Worm (Caenorhabditis elegans) whole organism, L3 larva: Measurements from ENCODE around the gene D1046.4.
A peak's percentile ranks its signal among the peaks of the same experiment; 100 is the strongest.

ENCODE experiments used
- R02D3.7 ChIP-seq: fragments of 150-350 bp; optimal IDR thresholded peaks from 2 replicates; lab custom pipeline; 2014; ENCODE audit warnings: missing biosample characterization, missing genetic modification characterization
- aly-2 ChIP-seq: fragments of 150-350 bp; optimal IDR thresholded peaks from 2 replicates; lab custom pipeline; 2014; ENCODE audit warnings: missing biosample characterization, missing genetic modification characterization
- ama-1 ChIP-seq: fragments of 150-350 bp; optimal IDR thresholded peaks from 2 replicates; lab custom pipeline; 2018
- ceh-16 ChIP-seq: sonication (generic microtip); optimal IDR thresholded peaks from 2 replicates; lab custom pipeline; 2017; ENCODE audit warnings: missing biosample characterization, missing genetic modification characterization
- ceh-28 ChIP-seq: fragments of 150-350 bp; optimal IDR thresholded peaks from 2 replicates; lab custom pipeline; 2014; ENCODE audit warnings: missing biosample characterization, missing genetic modification reagents, missing genetic modification characterization
- ceh-82 ChIP-seq: fragments of 150-350 bp; optimal IDR thresholded peaks from 2 replicates; lab custom pipeline; 2014; ENCODE audit warnings: missing biosample characterization, missing genetic modification characterization
- ceh-9 ChIP-seq: sonication (generic microtip); optimal IDR thresholded peaks from 2 replicates; lab custom pipeline; 2018; ENCODE audit warnings: missing biosample characterization, missing genetic modification characterization
- daf-12 ChIP-seq: fragments of 150-350 bp; optimal IDR thresholded peaks from 2 replicates; lab custom pipeline; 2014; ENCODE audit warnings: missing biosample characterization, missing genetic modification reagents, missing genetic modification characterization
- egl-27 ChIP-seq: sonication (generic microtip); optimal IDR thresholded peaks from 4 replicates; lab custom pipeline; 2017; ENCODE audit warnings: missing biosample characterization, missing genetic modification reagents, missing genetic modification characterization
- egl-5 ChIP-seq: fragments of 150-350 bp; optimal IDR thresholded peaks from 2 replicates; lab custom pipeline; 2017; ENCODE audit warnings: missing biosample characterization, missing genetic modification reagents, missing genetic modification characterization, inconsistent platforms
- elt-1 ChIP-seq: fragments of 150-350 bp; optimal IDR thresholded peaks from 2 replicates; lab custom pipeline; 2014; ENCODE audit warnings: missing biosample characterization, missing genetic modification characterization
- elt-2 ChIP-seq: sonication (generic microtip); optimal IDR thresholded peaks from 2 replicates; lab custom pipeline; 2016; ENCODE audit warnings: missing genetic modification reagents, mild to moderate bottlenecking, missing genetic modification characterization, missing compliant biosample characterization
- elt-3 ChIP-seq, 3 experiments: fragments of 150-350 bp in 1 of 3; sonication (generic microtip) in 2 of 3; optimal IDR thresholded peaks; 2 replicates in 2 of 3; 4 replicates in 1 of 3; lab custom pipeline; 2014 to 2017; ENCODE audit warnings: missing biosample characterization in 3 of 3, missing genetic modification characterization in 3 of 3
- eor-1 ChIP-seq, 2 experiments: fragments of 150-350 bp; optimal IDR thresholded peaks; 2 replicates each; lab custom pipeline; 2014 to 2018; ENCODE audit warnings: missing biosample characterization in 2 of 2, missing genetic modification characterization in 2 of 2
- fkh-10 ChIP-seq: sonication (generic microtip); optimal IDR thresholded peaks from 2 replicates; lab custom pipeline; 2017; ENCODE audit warnings: missing biosample characterization, missing genetic modification reagents, missing genetic modification characterization
- hmg-11 ChIP-seq: sonication (generic microtip); optimal IDR thresholded peaks from 2 replicates; lab custom pipeline; 2016; ENCODE audit warnings: missing genetic modification characterization, missing compliant biosample characterization
- jun-1 ChIP-seq: fragments of 150-350 bp; optimal IDR thresholded peaks from 2 replicates; lab custom pipeline; 2014; ENCODE audit warnings: missing biosample characterization, missing genetic modification reagents, missing genetic modification characterization
- lin-15B ChIP-seq: fragments of 150-350 bp; optimal IDR thresholded peaks from 2 replicates; lab custom pipeline; 2014; ENCODE audit warnings: missing biosample characterization, missing genetic modification characterization
- lin-39 ChIP-seq: fragments of 150-350 bp; optimal IDR thresholded peaks from 2 replicates; lab custom pipeline; 2018; ENCODE audit warnings: missing biosample characterization, missing genetic modification reagents, missing genetic modification characterization
- lsy-12 ChIP-seq: sonication (generic microtip); optimal IDR thresholded peaks from 2 replicates; lab custom pipeline; 2016; ENCODE audit warnings: mild to moderate bottlenecking, missing genetic modification characterization, missing compliant biosample characterization
- mdl-1 ChIP-seq: fragments of 150-350 bp; optimal IDR thresholded peaks from 2 replicates; lab custom pipeline; 2014; ENCODE audit warnings: missing biosample characterization, missing genetic modification characterization
- mml-1 ChIP-seq: fragments of 150-350 bp; sonication (generic microtip); optimal IDR thresholded peaks from 3 replicates; lab custom pipeline; 2014; ENCODE audit warnings: missing biosample characterization, missing genetic modification characterization
- nfya-1 ChIP-seq: sonication (generic microtip); optimal IDR thresholded peaks from 2 replicates; lab custom pipeline; 2017; ENCODE audit warnings: missing genetic modification characterization, mild to moderate bottlenecking, missing compliant biosample characterization, antibody characterized with exemption, moderate library complexity; ENCODE audit not compliant: insufficient read depth
- nhr-23 ChIP-seq: fragments of 150-350 bp; optimal IDR thresholded peaks from 2 replicates; lab custom pipeline; 2014; ENCODE audit warnings: missing biosample characterization, missing genetic modification reagents, missing genetic modification characterization
- nhr-237 ChIP-seq: fragments of 150-350 bp; optimal IDR thresholded peaks from 2 replicates; lab custom pipeline; 2014; ENCODE audit warnings: missing biosample characterization, missing genetic modification characterization
- nhr-25 ChIP-seq: sonication (generic microtip); optimal IDR thresholded peaks from 2 replicates; lab custom pipeline; 2017; ENCODE audit warnings: missing biosample characterization, missing genetic modification characterization
- nhr-28 ChIP-seq: fragments of 150-350 bp; optimal IDR thresholded peaks from 2 replicates; lab custom pipeline; 2014; ENCODE audit warnings: missing biosample characterization, missing genetic modification characterization
- nhr-43 ChIP-seq: sonication (generic microtip); optimal IDR thresholded peaks from 2 replicates; lab custom pipeline; 2016; ENCODE audit warnings: mild to moderate bottlenecking, missing genetic modification characterization, missing compliant biosample characterization; ENCODE audit not compliant: poor library complexity, severe bottlenecking
- nhr-67 ChIP-seq: fragments of 150-350 bp; optimal IDR thresholded peaks from 2 replicates; lab custom pipeline; 2014; ENCODE audit warnings: missing biosample characterization, missing genetic modification characterization
- nhr-76 ChIP-seq: fragments of 150-350 bp; sonication (generic microtip); optimal IDR thresholded peaks from 5 replicates; lab custom pipeline; 2014; ENCODE audit warnings: missing biosample characterization, missing genetic modification characterization
- nhr-77 ChIP-seq: fragments of 150-350 bp; optimal IDR thresholded peaks from 2 replicates; lab custom pipeline; 2014; ENCODE audit warnings: missing biosample characterization, missing genetic modification characterization
- pha-4 ChIP-seq: fragments of 150-350 bp; optimal IDR thresholded peaks from 2 replicates; lab custom pipeline; 2014; ENCODE audit warnings: missing biosample characterization, missing genetic modification reagents, missing genetic modification characterization
- pqm-1 ChIP-seq: fragments of 150-350 bp; optimal IDR thresholded peaks from 2 replicates; lab custom pipeline; 2017; ENCODE audit warnings: missing biosample characterization, missing genetic modification characterization, inconsistent platforms
- sea-2 ChIP-seq: fragments of 150-350 bp; sonication (generic microtip); optimal IDR thresholded peaks from 4 replicates; lab custom pipeline; 2014; ENCODE audit warnings: missing biosample characterization, missing genetic modification reagents, missing genetic modification characterization
- skn-1 ChIP-seq: fragments of 150-350 bp; optimal IDR thresholded peaks from 2 replicates; lab custom pipeline; 2014; ENCODE audit warnings: missing biosample characterization, missing genetic modification characterization
- snpc-4 ChIP-seq: fragments of 150-350 bp; optimal IDR thresholded peaks from 2 replicates; lab custom pipeline; 2014; ENCODE audit warnings: missing biosample characterization, missing genetic modification characterization
- tbx-2 ChIP-seq: sonication (generic microtip); optimal IDR thresholded peaks from 2 replicates; lab custom pipeline; 2016; ENCODE audit warnings: mild to moderate bottlenecking, missing genetic modification characterization, missing compliant biosample characterization
- unc-39 ChIP-seq: sonication (generic microtip); optimal IDR thresholded peaks from 4 replicates; lab custom pipeline; 2017; ENCODE audit warnings: missing biosample characterization, missing genetic modification characterization
- unc-62 ChIP-seq: fragments of 150-350 bp; sonication (generic microtip); optimal IDR thresholded peaks from 4 replicates; lab custom pipeline; 2014; ENCODE audit warnings: missing biosample characterization, missing genetic modification reagents, missing genetic modification characterization
- zag-1 ChIP-seq: fragments of 150-350 bp; optimal IDR thresholded peaks from 2 replicates; lab custom pipeline; 2014; ENCODE audit warnings: missing biosample characterization, missing genetic modification characterization
- ztf-11 ChIP-seq: fragments of 150-350 bp; optimal IDR thresholded peaks from 2 replicates; lab custom pipeline; 2014; ENCODE audit warnings: missing biosample characterization, missing genetic modification characterization
- ztf-4 ChIP-seq: fragments of 150-350 bp; optimal IDR thresholded peaks from 2 replicates; lab custom pipeline; 2014; ENCODE audit warnings: missing biosample characterization, missing genetic modification characterization

Gene D1046.4

DNA sequence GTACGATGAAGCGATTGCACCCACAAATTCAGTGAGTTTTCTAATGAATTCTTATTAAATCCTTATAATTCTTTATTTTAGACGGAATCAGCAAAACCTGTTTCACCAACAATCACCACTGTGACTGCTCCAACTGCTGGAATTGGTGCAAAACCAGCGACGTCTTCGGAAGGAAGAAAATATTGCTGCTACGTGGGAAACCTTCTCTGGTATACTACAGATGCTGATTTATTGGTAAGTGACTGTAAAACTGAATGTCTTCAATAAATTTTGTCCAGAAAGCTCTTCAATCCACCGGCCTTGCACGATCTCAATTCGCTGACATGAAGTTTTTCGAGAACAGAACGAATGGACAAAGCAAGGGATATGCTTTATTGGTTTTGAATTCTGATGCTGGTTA is 7.2 kb upstream of the D1046.4 start:
- no peak for TF ChIP-seq fkh-10 (GFP tag; lab: Kevin White, UChicago)
- TF ChIP-seq nhr-76, result no peak
- TF ChIP-seq elt-3 (tag; optimal IDR thresholded peaks at IDR 0.05; lab: Kevin White, UChicago), result no peak
- TF ChIP-seq nhr-67 (tag; lab: Kevin White, UChicago), result no peak
- TF ChIP-seq ceh-9 (tag; lab: Kevin White, UChicago), result no peak
- no peak for TF ChIP-seq aly-2

DNA sequence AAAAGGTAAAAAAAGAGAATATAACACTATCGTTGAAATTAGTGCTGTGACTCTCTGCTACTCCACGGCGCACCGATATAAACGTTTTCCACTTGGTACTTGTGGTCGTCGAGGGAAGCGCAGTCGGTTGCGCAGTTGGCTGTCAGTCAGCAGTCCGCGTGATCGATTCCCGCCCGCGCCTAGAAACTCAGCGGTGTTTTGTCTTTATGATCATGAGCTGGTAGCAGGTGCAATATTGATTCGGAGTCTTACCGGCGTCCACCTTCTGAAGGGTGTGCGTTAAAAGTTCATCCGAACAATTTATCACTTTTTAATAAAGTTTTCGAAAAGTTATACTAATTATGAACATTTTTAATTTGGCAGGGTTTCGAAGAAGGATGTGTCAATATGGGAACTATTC is 6.6 kb upstream of the D1046.4 start:
- TF ChIP-seq fkh-10 (GFP tag; lab: Kevin White, UChicago) (no peak), hmg-11 (tag; lab: Kevin White, UChicago) (peak; percentile 95), nhr-237 (tag; lab: Kevin White, UChicago) (no peak), nhr-28 (no peak), mml-1 (tag; lab: Kevin White, UChicago) (no peak), elt-1 (tag; lab: Kevin White, UChicago) (no peak), egl-5 (tag; lab: Kevin White, UChicago) (peak; percentile 36), elt-3 (tag; optimal IDR thresholded peaks at IDR 0.05; lab: Kevin White, UChicago) (peak in 1 of 3 experiments; percentile 2), nhr-76 (no peak), tbx-2 (tag; lab: Kevin White, UChicago) (peak; percentile 58), ztf-4 (tag; lab: Kevin White, UChicago) (peak; percentile 57), ama-1 (lab: Kevin White, UChicago) (peak; percentile 86), lsy-12 (tag; lab: Kevin White, UChicago) (peak; percentile 73), ztf-11 (tag; lab: Kevin White, UChicago) (no peak), pqm-1 (tag; lab: Kevin White, UChicago) (peak; percentile 28), lin-15B (tag; lab: Kevin White, UChicago) (peak; percentile 35), ceh-9 (tag; lab: Kevin White, UChicago) (no peak), ceh-82 (tag; lab: Kevin White, UChicago) (no peak), elt-2 (tag; lab: Kevin White, UChicago) (peak; percentile 72), pha-4 (tag; lab: Kevin White, UChicago) (peak; percentile 78), ceh-16 (tag; lab: Kevin White, UChicago) (no peak), sea-2 (GFP tag; lab: Kevin White, UChicago) (no peak), ceh-28 (tag; lab: Kevin White, UChicago) (peak; percentile 67), jun-1 (tag; lab: Kevin White, UChicago) (peak; percentile 51), unc-39 (tag; lab: Kevin White, UChicago) (no peak), snpc-4 (tag; lab: Kevin White, UChicago) (no peak), zag-1 (tag; lab: Kevin White, UChicago) (no peak), lin-39 (peak; percentile 92), nhr-77 (no peak), nfya-1 (tag; lab: Kevin White, UChicago) (peak; percentile 67), skn-1 (peak; percentile 20), nhr-67 (tag; lab: Kevin White, UChicago) (no peak), mdl-1 (tag; lab: Kevin White, UChicago) (no peak), eor-1 (tag; optimal IDR thresholded peaks at IDR 0.05; lab: Kevin White, UChicago) (no peak), nhr-25 (tag; lab: Kevin White, UChicago) (peak; percentile 81), egl-27 (tag; lab: Kevin White, UChicago) (no peak), R02D3.7 (tag; lab: Kevin White, UChicago) (peak; percentile 57), daf-12 (tag; lab: Kevin White, UChicago) (no peak), unc-62 (GFP tag; lab: Kevin White, UChicago) (peak; percentile 25), nhr-43 (peak; percentile 83), nhr-23 (tag; lab: Kevin White, UChicago) (peak; percentile 73)
